Worm (Caenorhabditis elegans) whole organism, L4 larva: Measurements from ENCODE around the gene F45D3.4.

Experiments used
- D1046.2 ChIP-seq: fragments of 200-800 bp; sonication (Bioruptor generic); IDR thresholded peaks from 2 replicates; pipeline ENCODE4 v1.3.6; 2022; ENCODE audit warnings: missing genetic modification characterization, missing compliant biosample characterization
- F37D6.2 ChIP-seq: sonication (generic microtip); optimal IDR thresholded peaks from 2 replicates; lab custom pipeline; 2016; ENCODE audit warnings: mild to moderate bottlenecking, missing genetic modification characterization, missing compliant biosample characterization
- F49E8.2 ChIP-seq: sonication (generic microtip); optimal IDR thresholded peaks from 2 replicates; lab custom pipeline; 2016; ENCODE audit warnings: missing compliant biosample characterization, mild to moderate bottlenecking, missing genetic modification characterization, borderline replicate concordance
- R02D3.7 ChIP-seq: fragments of 150-350 bp; sonication (generic microtip); optimal IDR thresholded peaks from 3 replicates; lab custom pipeline; 2014; ENCODE audit warnings: missing biosample characterization, missing genetic modification characterization
- Y105C5A.15 ChIP-seq: fragments of 200-800 bp; sonication (Bioruptor generic); IDR thresholded peaks from 2 replicates; pipeline ENCODE4 v1.3.6; 2022; ENCODE audit warnings: missing genetic modification characterization, missing compliant biosample characterization
- Y5F2A.4 ChIP-seq: fragments of 200-800 bp; sonication (Bioruptor generic); optimal IDR thresholded peaks from 2 replicates; lab custom pipeline; 2018; ENCODE audit warnings: mild to moderate bottlenecking, missing genetic modification characterization, missing compliant biosample characterization
- Y75B8A.6 ChIP-seq: fragments of 200-800 bp; sonication (Bioruptor generic); IDR thresholded peaks from 2 replicates; pipeline ENCODE4 v1.3.6; 2022; ENCODE audit warnings: missing genetic modification reagents, missing genetic modification characterization, missing compliant biosample characterization
- ZK337.2 ChIP-seq: fragments of 200-800 bp; sonication (Bioruptor generic); IDR thresholded peaks from 2 replicates; pipeline ENCODE4 v1.3.6; 2022; ENCODE audit warnings: missing genetic modification reagents, missing genetic modification characterization, missing compliant biosample characterization
- aha-1 ChIP-seq: fragments of 150-350 bp; peaks from one replicate; lab custom pipeline; 2014; ENCODE audit warnings: missing biosample characterization, missing genetic modification characterization
- aly-2 ChIP-seq: sonication (generic microtip); optimal IDR thresholded peaks from 2 replicates; lab custom pipeline; 2018; ENCODE audit warnings: missing biosample characterization, missing genetic modification characterization
- attf-4 ChIP-seq: sonication (generic microtip); optimal IDR thresholded peaks from 3 replicates; lab custom pipeline; 2017; ENCODE audit warnings: missing biosample characterization, missing genetic modification characterization
- ceh-20 ChIP-seq: fragments of 200-800 bp; sonication (Bioruptor generic); IDR thresholded peaks from 2 replicates; pipeline ENCODE4 v1.3.6; 2022; ENCODE audit warnings: missing genetic modification reagents, missing genetic modification characterization, missing compliant biosample characterization
- ceh-32 ChIP-seq: sonication (generic microtip); optimal IDR thresholded peaks from 2 replicates; lab custom pipeline; 2016; ENCODE audit warnings: mild to moderate bottlenecking, missing genetic modification characterization, missing compliant biosample characterization; ENCODE audit not compliant: poor library complexity
- ceh-44 ChIP-seq: fragments of 200-800 bp; sonication (Bioruptor generic); IDR thresholded peaks from 2 replicates; pipeline ENCODE4 v1.3.6; 2022; ENCODE audit warnings: missing genetic modification reagents, missing genetic modification characterization, missing compliant biosample characterization
- daf-12 ChIP-seq: fragments of 150-350 bp; optimal IDR thresholded peaks from 2 replicates; lab custom pipeline; 2014; ENCODE audit warnings: missing biosample characterization, missing genetic modification reagents, missing genetic modification characterization
- daf-19 ChIP-seq: fragments of 200-800 bp; sonication (Bioruptor generic); conservative IDR thresholded peaks from 2 replicates; pipeline ENCODE4 v1.3.6; 2022; ENCODE audit warnings: missing genetic modification characterization, missing compliant biosample characterization
- daf-8 ChIP-seq: fragments of 200-800 bp; sonication (Bioruptor generic); IDR thresholded peaks from 2 replicates; pipeline ENCODE4 v1.3.6; 2022; ENCODE audit warnings: missing genetic modification characterization, missing compliant biosample characterization
- dmd-6 ChIP-seq: fragments of 200-800 bp; sonication (Bioruptor generic); IDR thresholded peaks from 2 replicates; pipeline ENCODE4 v1.3.6; 2022; ENCODE audit warnings: missing genetic modification reagents, missing genetic modification characterization, missing compliant biosample characterization
- dmd-9 ChIP-seq: fragments of 200-800 bp; sonication (Bioruptor generic); IDR thresholded peaks from 2 replicates; pipeline ENCODE4 v1.3.6; 2022; ENCODE audit warnings: missing genetic modification reagents, missing genetic modification characterization, missing compliant biosample characterization
- dpl-1 ChIP-seq: fragments of 150-350 bp; optimal IDR thresholded peaks from 2 replicates; lab custom pipeline; 2014; ENCODE audit warnings: missing biosample characterization, missing genetic modification reagents, missing genetic modification characterization
- egl-27 ChIP-seq: sonication (generic microtip); optimal IDR thresholded peaks from 3 replicates; lab custom pipeline; 2017; ENCODE audit warnings: missing biosample characterization, missing genetic modification reagents, missing genetic modification characterization
- egl-43 ChIP-seq: fragments of 200-800 bp; sonication (Bioruptor generic); IDR thresholded peaks from 2 replicates; pipeline ENCODE4 v1.3.6; 2022; ENCODE audit warnings: missing genetic modification reagents, missing genetic modification characterization, missing compliant biosample characterization
- gei-8 ChIP-seq: fragments of 200-800 bp; sonication (Bioruptor generic); optimal IDR thresholded peaks from 2 replicates; lab custom pipeline; 2018; ENCODE audit warnings: mild to moderate bottlenecking, missing genetic modification characterization, missing compliant biosample characterization
- hlh-11 ChIP-seq: fragments of 200-800 bp; sonication (Bioruptor generic); optimal IDR thresholded peaks from 2 replicates; lab custom pipeline; 2018; ENCODE audit warnings: mild to moderate bottlenecking, missing genetic modification characterization, missing compliant biosample characterization
- hlh-30 ChIP-seq: sonication (generic microtip); optimal IDR thresholded peaks from 2 replicates; lab custom pipeline; 2017; ENCODE audit warnings: antibody characterized with exemption, mild to moderate bottlenecking, missing genetic modification characterization, missing compliant biosample characterization; ENCODE audit not compliant: insufficient read depth
- lin-13 ChIP-seq: fragments of 150-350 bp; optimal IDR thresholded peaks from 2 replicates; lab custom pipeline; 2014; ENCODE audit warnings: missing biosample characterization, missing genetic modification reagents, missing genetic modification characterization
- lin-15B ChIP-seq: fragments of 150-350 bp; sonication (generic microtip); optimal IDR thresholded peaks from 3 replicates; lab custom pipeline; 2014; ENCODE audit warnings: missing biosample characterization, missing genetic modification characterization
- lin-39 ChIP-seq: fragments of 150-350 bp; optimal IDR thresholded peaks from 2 replicates; lab custom pipeline; 2014; ENCODE audit warnings: missing biosample characterization, missing genetic modification reagents, missing genetic modification characterization
- lsy-2 ChIP-seq, 2 experiments: fragments of 150-350 bp in 1 of 2; sonication (generic microtip) in 1 of 2; optimal IDR thresholded peaks; 2 replicates each; lab custom pipeline; 2014 to 2017; ENCODE audit warnings: missing biosample characterization in 2 of 2, missing genetic modification characterization in 2 of 2
- mdl-1 ChIP-seq, 2 experiments: fragments of 150-350 bp in 1 of 2; sonication (generic microtip) in 1 of 2; optimal IDR thresholded peaks; 2 replicates each; lab custom pipeline; 2014 to 2017; ENCODE audit warnings: missing biosample characterization in 2 of 2, missing genetic modification characterization in 2 of 2
- nhr-102 ChIP-seq: sonication (generic microtip); optimal IDR thresholded peaks from 2 replicates; lab custom pipeline; 2016; ENCODE audit warnings: mild to moderate bottlenecking, missing genetic modification characterization, moderate library complexity, missing compliant biosample characterization
- nhr-111 ChIP-seq: fragments of 200-800 bp; sonication (Bioruptor generic); optimal IDR thresholded peaks from 2 replicates; lab custom pipeline; 2018; ENCODE audit warnings: mild to moderate bottlenecking, missing genetic modification characterization, missing compliant biosample characterization
- nhr-25 ChIP-seq: sonication (generic microtip); optimal IDR thresholded peaks from 2 replicates; lab custom pipeline; 2017; ENCODE audit warnings: missing genetic modification characterization, mild to moderate bottlenecking, missing compliant biosample characterization, antibody characterized with exemption, moderate library complexity, borderline replicate concordance; ENCODE audit not compliant: insufficient read depth
- nhr-28 ChIP-seq: fragments of 150-350 bp; optimal IDR thresholded peaks from 2 replicates; lab custom pipeline; 2014; ENCODE audit warnings: missing biosample characterization, missing genetic modification characterization
- nhr-6 ChIP-seq: fragments of 150-350 bp; optimal IDR thresholded peaks from 2 replicates; lab custom pipeline; 2014; ENCODE audit warnings: missing biosample characterization, missing genetic modification characterization
- nhr-77 ChIP-seq: fragments of 150-350 bp; optimal IDR thresholded peaks from 2 replicates; lab custom pipeline; 2014; ENCODE audit warnings: missing biosample characterization, missing genetic modification characterization
- pqm-1 ChIP-seq: sonication (generic microtip); optimal IDR thresholded peaks from 2 replicates; lab custom pipeline; 2017; ENCODE audit warnings: missing biosample characterization, missing genetic modification characterization
- skn-1 ChIP-seq: fragments of 150-350 bp; optimal IDR thresholded peaks from 2 replicates; lab custom pipeline; 2014; ENCODE audit warnings: missing biosample characterization, missing genetic modification characterization
- tag-97 ChIP-seq: fragments of 200-800 bp; sonication (Bioruptor generic); IDR thresholded peaks from 2 replicates; pipeline ENCODE4 v1.3.6; 2022; ENCODE audit warnings: missing genetic modification characterization, missing compliant biosample characterization
- vab-7 ChIP-seq: fragments of 200-800 bp; sonication (Bioruptor generic); IDR thresholded peaks from 2 replicates; pipeline ENCODE4 v1.3.6; 2022; ENCODE audit warnings: missing genetic modification reagents, missing genetic modification characterization, missing compliant biosample characterization
- zfp-3 ChIP-seq: fragments of 200-800 bp; sonication (Bioruptor generic); conservative IDR thresholded peaks from 2 replicates; pipeline ENCODE4 v1.3.6; 2022; ENCODE audit warnings: missing genetic modification reagents, missing genetic modification characterization, missing compliant biosample characterization
- zip-11 ChIP-seq: fragments of 200-800 bp; sonication (Bioruptor generic); IDR thresholded peaks from 2 replicates; pipeline ENCODE4 v1.3.6; 2022; ENCODE audit warnings: missing genetic modification characterization, missing compliant biosample characterization
- zip-2 ChIP-seq: fragments of 150-350 bp; optimal IDR thresholded peaks from 2 replicates; lab custom pipeline; 2014; ENCODE audit warnings: missing biosample characterization, missing genetic modification characterization
- ztf-7 ChIP-seq: fragments of 150-350 bp; optimal IDR thresholded peaks from 2 replicates; lab custom pipeline; 2014; ENCODE audit warnings: missing biosample characterization, missing genetic modification characterization

Gene F45D3.4

ce11 chrV:12548830-12549229, 4.2 kb downstream of the F45D3.4 start (continued):
- no peak for TF ChIP-seq zip-2 (tag; lab: Kevin White, UChicago)
- TF ChIP-seq ceh-32 (tag; lab: Kevin White, UChicago) = no peak
- TF ChIP-seq daf-12 (tag; lab: Kevin White, UChicago) = no peak
- TF ChIP-seq R02D3.7 (tag; lab: Kevin White, UChicago) = no peak
- TF ChIP-seq mdl-1 (tag; optimal IDR thresholded peaks at IDR 0.05; lab: Kevin White, UChicago) = peak in 1 of 2 experiments; percentile 51
- no peak for TF ChIP-seq aly-2 (tag; lab: Kevin White, UChicago)
- no peak for TF ChIP-seq skn-1 (tag; lab: Kevin White, UChicago)
- TF ChIP-seq D1046.2 (GFP tag; lab: Robert Waterston, UW) = no peak
- no peak for TF ChIP-seq ztf-7 (tag; lab: Kevin White, UChicago)
- TF ChIP-seq nhr-102 (tag; lab: Kevin White, UChicago) = peak; percentile 54
- no peak for TF ChIP-seq ZK337.2 (GFP tag; lab: Robert Waterston, UW)
- TF ChIP-seq daf-8 (GFP tag; lab: Robert Waterston, UW) = no peak
- no peak for TF ChIP-seq egl-27 (tag; lab: Kevin White, UChicago)
- no peak for TF ChIP-seq dmd-9 (GFP tag; lab: Robert Waterston, UW)
- TF ChIP-seq Y105C5A.15 = no peak
- TF ChIP-seq zip-11 = no peak
- TF ChIP-seq nhr-25 (tag; lab: Kevin White, UChicago) = peak; percentile 34
- no peak for TF ChIP-seq dmd-6 (GFP tag; lab: Robert Waterston, UW)
- TF ChIP-seq ceh-44 (GFP tag; lab: Robert Waterston, UW) = no peak
- no peak for TF ChIP-seq nhr-111 (GFP tag; lab: Kevin White, UChicago)
- no peak for TF ChIP-seq vab-7
- TF ChIP-seq Y75B8A.6 (GFP tag; lab: Robert Waterston, UW) = no peak
- TF ChIP-seq nhr-77 = peak; percentile 14
- no peak for TF ChIP-seq F37D6.2 (tag; lab: Kevin White, UChicago)
- no peak for TF ChIP-seq attf-4 (tag; lab: Kevin White, UChicago)
- TF ChIP-seq daf-19 (GFP tag; lab: Robert Waterston, UW) = no peak
- TF ChIP-seq egl-43 (GFP tag; lab: Robert Waterston, UW) = no peak
- no peak for TF ChIP-seq gei-8 (GFP tag; lab: Kevin White, UChicago)
- peak; percentile 74; the same call in 1 of the 2 replicates for TF ChIP-seq zfp-3
- TF ChIP-seq ceh-20 (GFP tag; lab: Robert Waterston, UW) = no peak
- peak; percentile 46 for TF ChIP-seq hlh-11 (tag; lab: Kevin White, UChicago)
- no peak for TF ChIP-seq lsy-2 (tag; optimal IDR thresholded peaks at IDR 0.05; lab: Kevin White, UChicago)
- TF ChIP-seq Y5F2A.4 (GFP tag; lab: Kevin White, UChicago) = no peak
- no peak for TF ChIP-seq lin-13
- TF ChIP-seq nhr-28 (tag; lab: Kevin White, UChicago) = peak; percentile 55
- TF ChIP-seq aha-1 (tag; lab: Kevin White, UChicago) = peak; percentile 93
- no peak for TF ChIP-seq dpl-1 (GFP tag; lab: Kevin White, UChicago)
- TF ChIP-seq tag-97 (GFP tag; lab: Robert Waterston, UW) = no peak
- no peak for TF ChIP-seq F49E8.2 (tag; lab: Kevin White, UChicago)
- no peak for TF ChIP-seq hlh-30 (tag; lab: Kevin White, UChicago)
- no peak for TF ChIP-seq lin-15B (tag; lab: Kevin White, UChicago)
- TF ChIP-seq pqm-1 (tag; lab: Kevin White, UChicago) = no peak
- TF ChIP-seq nhr-6 (tag; lab: Kevin White, UChicago) = peak; percentile 4
- no peak for TF ChIP-seq lin-39 (tag; lab: Kevin White, UChicago)
